Worm (Caenorhabditis elegans): ENCODE measurements around the gene nhr-98.
A peak's percentile ranks its signal among the peaks of the same experiment; 100 is the strongest.

Gene nhr-98

DNA sequence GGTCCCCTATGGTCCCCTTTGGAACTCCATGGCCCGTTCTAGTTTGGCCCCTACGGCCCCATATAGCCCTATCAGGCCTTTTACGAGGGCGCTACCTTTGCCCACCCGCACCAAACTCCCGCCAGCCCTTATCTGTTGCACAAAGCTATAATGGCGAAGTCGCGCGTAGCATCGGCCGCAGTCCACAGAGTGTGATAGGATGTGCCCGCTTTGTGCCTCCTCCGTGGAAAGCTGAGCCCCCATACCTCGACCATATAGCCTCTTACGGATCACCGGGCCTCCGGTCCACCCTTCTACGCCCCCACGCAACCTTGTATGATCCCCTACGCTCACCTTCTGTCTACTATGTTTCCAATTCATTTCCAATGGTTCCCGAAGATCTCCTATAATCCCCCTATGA, 6.7 kb upstream of the nhr-98 start:
- TF ChIP-seq zfh-2 (GFP tag; conservative IDR thresholded peaks at IDR 0.05): peak; percentile 72
- no peak for TF ChIP-seq mcd-1 (GFP tag; IDR thresholded peaks at IDR 0.05)
- TF ChIP-seq hrde-1 (tag; optimal IDR thresholded peaks at IDR 0.05; ENCODE audit: borderline replicate concordance): no peak
- no peak for TF ChIP-seq Y53F4B.3 (GFP tag; IDR thresholded peaks at IDR 0.05)
- 0 out of 2 replicates have a peak, but pooled peaks have one; percentile 39 for TF ChIP-seq lin-26 (GFP tag; IDR thresholded peaks at IDR 0.05)
- no peak for TF ChIP-seq efl-1 (GFP tag; optimal IDR thresholded peaks at IDR 0.05)
- TF ChIP-seq dpff-1 (tag; optimal IDR thresholded peaks at IDR 0.05): no peak

DNA sequence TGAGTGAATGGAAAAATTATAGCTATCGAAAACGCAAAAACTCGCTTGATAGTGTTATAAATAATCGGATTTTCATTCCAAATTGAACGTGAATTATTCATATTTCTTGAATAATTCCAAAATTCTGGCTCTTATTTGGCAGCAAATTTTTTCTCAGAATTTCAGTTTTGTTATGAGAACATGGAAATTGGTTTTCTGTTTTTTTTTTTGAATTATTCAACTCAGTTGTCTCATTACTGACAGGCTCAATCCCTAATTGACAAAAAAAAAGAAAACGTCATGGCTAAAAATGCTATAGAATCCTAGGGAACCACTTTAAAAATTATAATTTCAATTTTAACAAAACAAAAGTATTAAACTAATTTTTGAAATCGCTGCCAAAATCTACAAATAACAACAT, 4.5 kb upstream of the nhr-98 start, which contains the start of gene srh-35:
Gene srh-35, minus strand, starts transcription at position 101 of the 400 bp plus-strand sequence.
- TF ChIP-seq lin-35 (GFP tag; optimal IDR thresholded peaks at IDR 0.05) (no peak), attf-6 (GFP tag; IDR thresholded peaks at IDR 0.05) (no peak)

DNA sequence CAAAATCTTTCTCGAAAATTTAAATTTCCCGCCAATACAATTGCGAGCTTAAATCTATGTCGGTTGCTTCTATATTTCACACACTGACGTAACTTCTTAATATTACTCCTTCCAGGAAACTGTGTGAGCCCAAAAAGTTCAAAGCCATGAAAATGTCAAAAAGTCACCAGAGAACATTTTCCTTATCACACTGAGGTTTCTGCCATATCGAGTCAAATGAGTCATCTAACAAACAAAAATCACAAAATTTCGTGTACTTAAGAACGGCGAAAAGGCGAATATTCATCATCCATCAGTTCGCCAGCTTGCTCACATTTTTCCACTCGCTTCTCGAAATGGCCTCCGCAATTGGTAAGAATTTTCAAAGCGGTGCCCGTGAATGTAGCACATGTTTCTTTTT, 4.0 kb upstream of the nhr-98 start, which contains the start of gene M02H5.8:
Gene M02H5.8, plus strand, starts transcription at position 297 of the 400 bp plus-strand sequence.
- TF ChIP-seq nhr-80 (tag; optimal IDR thresholded peaks at IDR 0.05) (peak; percentile 72), let-526 (GFP tag; IDR thresholded peaks at IDR 0.05) (no peak)

DNA sequence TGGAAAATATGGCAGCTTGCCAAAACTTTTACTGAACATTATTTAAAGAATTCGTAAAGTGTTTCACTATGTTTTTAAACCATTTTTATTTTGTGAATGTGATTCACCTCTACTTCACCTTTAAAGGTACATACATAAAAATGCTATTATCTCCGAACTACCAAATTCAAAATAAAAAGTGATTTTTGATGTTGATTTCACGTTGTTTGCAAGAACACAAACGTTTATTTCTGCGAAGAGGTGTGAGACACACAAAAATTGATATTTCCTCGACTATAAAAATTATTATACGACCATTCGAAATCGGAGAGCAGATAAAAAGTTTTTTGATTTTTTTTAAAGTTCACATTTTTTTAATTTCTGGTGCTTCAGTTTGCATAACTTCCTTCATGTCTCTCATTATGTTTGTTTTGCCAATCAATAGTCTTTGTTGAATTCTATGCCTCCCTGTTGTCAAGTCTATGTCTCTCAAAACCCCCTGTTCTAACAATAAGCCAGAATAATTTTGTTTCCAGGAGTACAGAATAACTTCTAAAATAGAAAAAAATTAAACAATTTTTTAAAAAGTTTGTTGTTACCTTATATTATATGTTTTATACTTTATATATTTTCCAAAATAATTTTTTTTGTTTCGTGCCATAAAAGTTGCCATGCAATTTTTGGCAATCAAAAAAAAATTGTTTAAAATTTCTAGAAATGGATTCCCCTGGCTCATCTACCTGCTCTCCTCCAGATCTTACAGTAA, 2.7 kb upstream of the nhr-98 start, which contains the start of gene nhr-123:
Gene nhr-123, plus strand, starts transcription at position 695 of the 745 bp plus-strand sequence.
- TF ChIP-seq hmg-1.2 (GFP tag; IDR thresholded peaks at IDR 0.05) (peak; percentile 15; the same call in 1 of the 2 replicates), attf-5 (GFP tag; optimal IDR thresholded peaks at IDR 0.05) (no peak)

DNA sequence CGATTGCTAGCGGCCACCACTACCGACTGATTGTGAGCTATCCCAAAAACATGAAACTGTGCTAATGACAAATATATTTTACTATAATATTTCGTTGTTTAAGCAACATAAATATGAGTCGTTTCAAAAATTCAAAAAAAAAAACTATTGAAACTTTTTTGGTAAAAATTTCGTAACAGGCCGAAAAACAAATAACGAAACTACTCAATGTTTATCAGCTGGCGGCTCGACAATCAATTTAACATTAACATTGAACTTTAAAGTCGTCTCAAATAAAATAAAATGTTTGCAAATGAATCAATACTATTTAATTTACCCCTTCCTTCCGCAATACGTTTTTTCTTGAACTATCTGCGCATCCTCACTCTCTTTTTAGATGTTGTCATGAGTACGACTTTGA, 4.2 kb downstream of the nhr-98 start:
- TF ChIP-seq cebp-1 (GFP tag; IDR thresholded peaks at IDR 0.05) (no peak), cebp-1 (tag; optimal IDR thresholded peaks at IDR 0.05) (peak; percentile 72), xnd-1 (tag; optimal IDR thresholded peaks at IDR 0.05) (no peak), lin-54 (GFP tag; optimal IDR thresholded peaks at IDR 0.05) (no peak), pha-4 (tag; optimal IDR thresholded peaks at IDR 0.05) (peak; percentile 5)

DNA sequence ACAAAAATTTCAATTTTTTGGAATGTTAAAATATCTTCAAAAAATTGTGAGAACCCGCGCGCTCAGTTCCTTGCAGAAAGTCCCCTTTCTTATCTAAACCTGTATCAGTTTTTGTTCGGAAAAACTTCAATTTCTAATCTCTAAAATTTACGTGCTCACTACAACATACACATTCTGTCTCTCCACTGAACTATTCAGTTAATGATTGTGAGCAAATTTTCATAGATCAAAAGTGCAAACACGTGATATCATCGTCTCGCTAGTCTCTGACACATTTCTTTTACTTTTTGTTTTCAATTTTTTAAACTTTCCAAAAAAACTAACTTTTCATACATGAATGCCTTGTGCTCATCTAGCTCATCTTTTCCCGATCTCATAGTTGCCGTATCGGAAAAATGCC, 5.8 kb downstream of the nhr-98 start, which contains the start of gene nhr-203:
Gene nhr-203, plus strand, starts transcription at position 332 of the 400 bp plus-strand sequence.
- TF ChIP-seq nhr-80 (tag; optimal IDR thresholded peaks at IDR 0.05): peak; percentile 67
- no peak for TF ChIP-seq ets-4 (GFP tag; optimal IDR thresholded peaks at IDR 0.05)

DNA sequence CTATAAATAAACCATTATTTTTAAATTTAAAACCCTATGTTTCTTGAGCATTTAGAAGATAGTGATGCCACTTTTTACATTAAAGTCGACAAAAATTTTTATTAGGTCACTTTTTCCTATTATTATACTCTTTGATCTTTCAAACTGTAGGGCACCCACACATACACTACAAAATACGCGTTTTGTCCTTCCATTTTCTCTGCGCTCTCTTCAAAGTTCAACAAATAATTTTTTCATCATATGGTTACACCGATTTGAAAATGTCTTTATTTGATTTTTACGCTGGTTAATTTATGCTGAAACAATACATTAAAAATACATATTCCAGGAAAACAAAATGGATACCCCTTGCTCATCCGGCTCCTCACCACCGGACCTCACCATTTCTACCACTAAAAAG, 8.6 kb downstream of the nhr-98 start, which contains the start of gene nhr-202:
Gene nhr-202, plus strand, starts transcription at position 326 of the 400 bp plus-strand sequence.
- no peak for TF ChIP-seq nhr-179 (tag; optimal IDR thresholded peaks at IDR 0.05)
- TF ChIP-seq pbrm-1 (GFP tag; IDR thresholded peaks at IDR 0.05): no peak
- peak; percentile 49 for TF ChIP-seq nhr-80 (tag; optimal IDR thresholded peaks at IDR 0.05)

DNA sequence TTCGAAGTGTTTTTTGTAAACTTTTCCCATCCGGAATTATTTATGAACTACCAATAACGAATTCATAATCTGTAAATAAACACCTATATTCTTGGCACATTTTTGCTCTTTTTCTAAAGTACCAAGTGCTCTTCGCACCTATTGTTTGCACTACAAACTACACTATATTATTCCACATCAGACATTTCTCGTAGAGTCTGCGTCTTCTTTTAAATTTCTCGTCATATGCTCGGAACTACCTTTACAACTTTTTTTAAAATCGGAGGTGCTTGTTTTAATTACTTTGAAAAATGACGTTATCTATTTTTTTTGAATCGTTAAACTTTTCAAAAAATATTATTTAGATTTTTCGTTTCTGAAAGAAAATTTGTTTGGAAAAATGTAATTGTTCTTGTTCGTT, 11.1 kb downstream of the nhr-98 start, which contains the start of gene nhr-201:
Gene nhr-201, plus strand, starts transcription at position 29 of the 400 bp plus-strand sequence.
- TF ChIP-seq nhr-80 (tag; optimal IDR thresholded peaks at IDR 0.05) (peak; percentile 11), ceh-79 (tag; optimal IDR thresholded peaks at IDR 0.05) (no peak), madf-8 (GFP tag; conservative IDR thresholded peaks at IDR 0.05) (no peak)

Measured in whole organism, young adult.